Fruit fly (Drosophila melanogaster) whole organism, larva: ENCODE results near the gene CG32264.

Source experiments
- noc ChIP-seq: fragments of 200-800 bp; sonication (Bioruptor generic); optimal IDR thresholded peaks from 3 replicates; lab custom pipeline; 2019; ENCODE audit warnings: missing biosample characterization, mild to moderate bottlenecking, missing genetic modification characterization, moderate library complexity

Gene CG32264

DNA sequence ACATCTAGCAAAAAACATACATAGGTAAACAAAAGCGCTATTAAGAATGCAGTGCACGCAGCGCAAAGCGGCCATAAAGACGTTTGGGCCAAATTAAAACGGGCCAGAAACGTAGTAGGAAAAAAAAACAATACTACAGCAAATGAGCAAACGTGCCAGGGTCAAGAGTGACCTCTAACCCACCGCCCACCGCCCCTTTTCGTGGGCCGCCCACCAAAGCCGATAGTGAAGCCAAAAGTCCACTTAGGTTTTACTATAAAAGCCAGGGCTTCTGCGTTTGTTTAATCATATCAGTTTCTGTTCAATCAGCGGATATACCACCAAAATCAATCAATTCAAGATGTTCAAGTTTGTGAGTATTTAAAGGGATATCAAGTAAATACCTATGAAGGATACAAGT, 15.8 kb downstream of the CG32264 start, which contains the start of gene CG32266:
Gene CG32266 (plus strand): TSS at position 301 of the 400 bp plus-strand sequence.
- TF ChIP-seq noc, result no peak

dm6 chr3L:3788790-3789421, 17.4 kb downstream of the CG32264 start:
- no peak for TF ChIP-seq noc

DNA sequence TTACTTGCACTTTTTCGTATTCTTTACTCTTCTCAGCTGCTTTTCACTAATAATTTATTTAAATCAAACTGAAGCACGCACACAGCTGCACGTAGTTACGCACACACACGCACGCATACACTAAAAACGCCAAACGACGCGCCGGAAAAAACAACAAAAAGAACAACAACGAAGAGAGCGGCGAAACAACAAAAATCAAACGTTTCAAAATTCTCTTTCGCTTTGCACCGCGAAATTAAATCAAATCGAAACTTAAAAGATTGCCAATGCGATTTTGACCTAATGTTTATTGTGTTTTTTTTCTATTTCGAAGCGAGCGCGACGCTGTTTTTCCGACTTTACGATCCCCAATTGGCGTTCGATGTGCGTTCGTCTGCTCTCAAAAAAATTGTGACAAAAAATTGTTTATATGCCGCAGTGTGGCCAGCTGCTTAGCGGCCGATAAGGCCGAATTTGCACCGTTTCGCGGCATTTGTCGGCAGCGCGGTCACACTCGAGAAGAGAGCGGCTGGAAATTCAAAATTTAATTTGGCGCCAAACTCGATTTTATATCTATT, 18.6 kb downstream of the CG32264 start:
- peak; percentile 1 for TF ChIP-seq noc

DNA sequence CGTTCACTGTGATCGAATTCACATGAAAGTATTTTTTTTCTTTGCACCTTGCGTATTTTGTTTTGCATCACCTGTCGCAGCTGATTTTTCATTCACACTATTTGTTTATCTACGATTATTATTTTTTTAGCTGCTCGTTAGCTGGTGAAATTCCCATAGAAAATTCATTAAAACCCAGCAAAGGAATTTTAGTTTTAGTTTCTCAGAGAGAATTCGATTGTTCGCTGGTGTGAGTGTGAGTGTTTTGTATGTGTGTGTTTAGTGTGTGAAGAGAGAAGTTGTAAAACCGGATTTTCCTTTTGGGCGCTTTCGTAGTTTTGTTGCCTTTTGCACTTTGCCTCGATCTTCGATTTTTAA, 19.2 kb downstream of the CG32264 start:
- TF ChIP-seq noc, result no peak

- peak; percentile 19 for TF ChIP-seq noc
Observed at dm6 chr3L:3786344-3787076, 19.7 kb downstream of the CG32264 start.

- no peak for TF ChIP-seq noc
Observed at dm6 chr3L:3785688-3786087, 20.6 kb downstream of the CG32264 start.

dm6 chr3L:3785002-3785661, 21.1 kb downstream of the CG32264 start:
- TF ChIP-seq noc, result peak; percentile 33

DNA sequence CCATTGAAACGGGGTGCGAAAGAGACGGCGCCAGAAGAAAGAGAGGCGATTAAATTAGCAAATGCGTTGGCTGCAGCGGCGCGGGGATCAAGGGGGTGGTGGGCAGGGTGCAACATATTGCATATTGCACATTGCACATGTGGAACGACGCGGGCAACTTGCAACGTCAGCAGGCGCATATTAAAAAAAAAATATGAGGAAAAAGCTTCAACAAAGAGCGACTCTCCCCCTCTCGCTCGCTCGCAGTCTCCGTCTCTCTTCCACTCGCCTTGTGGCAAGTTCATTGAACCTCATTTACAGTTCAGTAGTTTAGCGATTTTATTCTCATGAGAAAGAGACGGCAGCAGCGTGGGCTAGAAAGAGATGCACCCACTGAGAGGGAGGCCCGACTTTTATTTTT, 22.3 kb downstream of the CG32264 start:
- no peak for TF ChIP-seq noc

dm6 chr3L:3783436-3783835, 22.8 kb downstream of the CG32264 start:
- TF ChIP-seq noc, result no peak

DNA sequence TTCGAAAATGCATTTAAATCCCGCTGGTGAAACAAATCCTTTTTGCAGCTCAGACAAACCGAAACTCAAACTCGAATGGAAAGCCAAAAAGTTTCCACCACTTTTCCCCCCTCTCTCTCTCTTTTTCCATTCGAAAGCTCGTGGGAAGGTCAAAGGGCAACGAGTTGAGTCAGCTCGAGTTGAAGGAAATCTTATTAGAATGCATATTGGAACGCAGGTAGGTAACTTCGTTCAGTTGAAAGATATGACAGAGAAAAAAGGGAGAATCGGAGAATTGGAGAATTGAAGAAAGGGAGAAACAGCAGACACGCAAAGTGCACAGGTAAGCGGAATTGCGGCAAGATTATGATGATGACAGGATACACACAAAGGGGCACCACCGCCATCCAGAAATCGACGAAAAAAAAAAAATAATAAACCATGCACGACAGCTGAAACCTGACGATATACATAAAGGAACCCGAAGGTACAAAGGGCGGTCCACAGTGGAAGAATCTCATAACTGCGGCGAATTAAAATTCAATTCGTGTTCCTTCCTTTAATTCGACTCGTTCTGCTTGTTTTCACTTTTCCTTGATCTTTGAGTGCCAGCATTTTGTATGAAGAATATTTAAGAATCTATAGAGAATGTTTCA, 23.6 kb downstream of the CG32264 start:
- TF ChIP-seq noc, result no peak

- peak; percentile 40 for TF ChIP-seq noc
Observed at dm6 chr3L:3778463-3778862, 27.8 kb downstream of the CG32264 start.

DNA sequence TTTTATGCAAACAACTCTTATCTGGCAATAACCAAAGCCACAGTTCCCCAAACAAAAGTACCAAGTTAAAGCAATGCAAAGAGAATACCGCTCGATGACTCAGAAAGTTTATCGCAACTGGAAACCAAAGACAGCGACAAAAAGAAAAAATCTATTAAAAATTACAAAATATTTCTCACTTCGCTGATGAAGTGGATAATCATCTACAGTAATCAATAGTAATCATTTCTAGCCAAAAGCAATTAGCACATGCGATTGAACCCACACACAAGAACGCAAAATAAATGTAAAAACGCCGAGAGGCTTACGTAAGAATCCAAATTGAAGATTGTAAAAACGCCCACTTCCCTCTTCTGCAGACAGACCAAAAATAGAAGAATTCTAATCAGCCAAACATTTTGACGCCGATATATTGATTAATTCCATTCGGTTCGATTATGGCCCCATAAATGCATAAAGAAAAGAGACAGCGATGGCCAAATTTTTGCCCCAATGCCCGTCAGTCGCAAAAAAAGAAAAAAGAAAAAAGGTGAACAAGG, 29.6 kb downstream of the CG32264 start:
- TF ChIP-seq noc, result no peak

dm6 chr3L:3773317-3773716, 32.9 kb downstream of the CG32264 start:
- TF ChIP-seq noc, result no peak

dm6 chr3L:3772284-3772987, 33.8 kb downstream of the CG32264 start:
- TF ChIP-seq noc, result no peak

dm6 chr3L:3771406-3771935, 34.8 kb downstream of the CG32264 start:
- peak; percentile 47 for TF ChIP-seq noc

DNA sequence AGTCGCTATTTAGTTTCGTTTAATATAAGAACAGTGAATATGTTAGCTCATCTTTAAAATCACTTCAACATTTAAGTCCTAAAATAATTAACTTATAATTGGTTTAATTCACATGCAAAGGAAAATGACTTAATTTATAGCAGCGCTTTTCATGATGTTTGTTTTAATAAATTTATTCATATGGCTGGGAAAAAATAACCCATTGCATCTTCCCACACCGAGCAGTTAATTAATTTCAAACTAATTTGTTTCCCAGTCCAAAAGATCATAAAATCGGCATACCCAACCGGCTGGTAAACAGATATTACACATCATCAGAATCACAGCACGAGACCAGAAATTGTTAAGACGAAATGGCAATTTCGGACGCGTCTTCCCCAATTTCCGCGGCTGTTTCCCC, 35.4 kb downstream of the CG32264 start:
- TF ChIP-seq noc, result peak; percentile 8
